Fruit fly (Drosophila melanogaster) whole organism: ENCODE data around the gene wls.
A peak's percentile ranks its signal among the peaks of the same experiment; 100 is the strongest.

Experiments
- CG8478 ChIP-seq: fragments of >200 bp; optimal IDR thresholded peaks from 2 replicates; lab custom pipeline; 2018; ENCODE audit warnings: inconsistent platforms
- Dll ChIP-seq: fragments of >200 bp; optimal IDR thresholded peaks from 2 replicates; lab custom pipeline; 2017
- EcR ChIP-seq, 2 experiments: fragments of >200 bp; optimal IDR thresholded peaks; 2 replicates each; lab custom pipeline; 2017; ENCODE audit warnings: missing biosample characterization in 2 of 2, missing genetic modification characterization in 2 of 2, missing genetic modification reagents in 2 of 2
- pan ChIP-seq: fragments of >200 bp; optimal IDR thresholded peaks from 2 replicates; lab custom pipeline; 2017
- psq ChIP-seq: fragments of >200 bp; optimal IDR thresholded peaks from 2 replicates; lab custom pipeline; 2017
- usp ChIP-seq: fragments of >200 bp; optimal IDR thresholded peaks from 2 replicates; lab custom pipeline; 2017; ENCODE audit warnings: missing biosample characterization, missing genetic modification characterization, mixed read lengths

wls gene

DNA sequence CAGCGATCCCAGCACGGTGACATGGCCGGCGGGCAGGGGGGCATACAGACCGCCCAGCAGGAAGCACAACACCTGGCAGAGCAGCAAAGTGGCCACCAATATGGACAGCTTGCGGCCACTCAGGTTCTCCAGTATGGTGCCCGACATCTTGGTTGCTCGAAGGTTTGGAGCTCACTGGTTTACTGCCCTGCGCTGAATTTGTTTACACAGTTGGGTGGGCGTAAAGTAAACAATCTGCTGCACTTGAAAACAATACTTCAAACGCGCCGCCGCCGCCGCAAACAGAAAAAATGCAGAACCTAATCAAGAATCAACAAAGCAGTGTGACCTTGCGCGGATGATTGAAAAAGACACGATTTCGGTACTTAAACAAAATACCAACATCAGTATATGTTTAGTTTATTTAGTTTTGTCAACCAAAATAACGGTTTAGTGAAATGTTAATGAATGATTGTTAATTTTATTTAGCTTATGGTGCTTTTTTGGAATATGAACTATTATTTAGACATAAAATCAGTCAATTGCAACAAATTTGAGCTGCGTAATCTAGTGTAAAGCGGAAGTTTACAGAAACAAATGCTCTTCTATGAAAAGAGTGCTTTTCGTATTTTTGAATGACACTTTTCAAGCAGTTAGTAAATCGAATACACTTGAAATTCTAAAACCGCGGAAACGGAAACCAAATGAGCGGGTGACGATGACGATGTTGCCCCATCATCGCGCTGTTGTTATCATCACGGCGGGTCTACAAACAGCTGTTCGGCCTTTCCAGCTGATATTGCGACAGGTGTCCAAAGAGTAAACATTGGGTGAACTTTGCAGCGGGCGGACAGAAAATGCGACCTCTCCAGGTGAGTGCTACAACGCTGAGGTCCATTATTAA, at the start of gene wls, which contains the start of gene Adck5:
wls (minus strand) TSS at position 327 of the 883 bp plus-strand sequence.
Adck5 (plus strand) TSS at position 519 of the 883 bp plus-strand sequence.
- TF ChIP-seq usp (no peak), pan (lab: Kevin White, UChicago) (peak; percentile 52)

DNA sequence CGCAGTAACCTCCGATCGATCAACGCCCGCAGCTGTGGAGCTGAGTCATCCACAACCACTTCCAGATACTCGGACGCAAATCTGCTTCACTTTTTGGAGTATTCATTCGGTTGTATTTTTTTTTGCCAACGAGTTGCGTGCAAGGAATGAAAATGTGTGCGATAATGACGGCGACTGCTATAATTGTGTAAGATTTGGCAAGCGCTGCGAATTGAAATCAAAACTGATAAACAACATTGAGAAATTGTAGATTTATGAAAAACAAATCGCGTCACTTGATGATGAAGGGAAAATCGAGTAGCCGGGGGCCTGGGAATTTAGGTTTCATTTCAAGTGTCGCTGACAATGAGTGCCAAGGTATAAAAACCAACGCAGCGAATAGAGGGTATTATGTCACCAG, 49.5 kb upstream of the wls start:
- TF ChIP-seq EcR (GFP tag; optimal IDR thresholded peaks at IDR 0.05; lab: Kevin White, UChicago) (no peak), CG8478 (lab: Kevin White, UChicago) (no peak), usp (no peak), pan (lab: Kevin White, UChicago) (no peak), Dll (lab: Kevin White, UChicago) (no peak), psq (lab: Kevin White, UChicago) (no peak)

DNA sequence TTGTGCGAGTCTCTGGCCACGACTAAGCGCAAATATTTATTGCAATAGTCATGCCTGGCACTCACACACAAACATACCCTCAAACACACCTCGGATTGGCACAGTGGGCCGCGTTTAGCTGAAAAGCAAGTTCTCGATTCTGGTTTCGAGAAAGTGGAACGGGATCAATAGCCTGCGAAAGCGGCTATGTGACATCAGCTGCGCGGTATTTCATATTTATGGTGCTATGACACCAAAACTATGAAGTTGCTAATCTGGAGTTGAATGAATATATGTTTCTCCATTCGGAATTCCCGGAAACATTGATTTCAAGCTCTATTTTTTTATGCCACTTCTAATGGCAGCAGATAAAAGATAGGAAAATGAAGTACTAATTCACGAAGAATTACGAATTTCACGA, 48.5 kb upstream of the wls start:
- TF ChIP-seq Dll (lab: Kevin White, UChicago) (no peak), psq (lab: Kevin White, UChicago) (no peak), usp (no peak), pan (lab: Kevin White, UChicago) (no peak), EcR (GFP tag; optimal IDR thresholded peaks at IDR 0.05; lab: Kevin White, UChicago) (no peak), CG8478 (lab: Kevin White, UChicago) (no peak)

DNA sequence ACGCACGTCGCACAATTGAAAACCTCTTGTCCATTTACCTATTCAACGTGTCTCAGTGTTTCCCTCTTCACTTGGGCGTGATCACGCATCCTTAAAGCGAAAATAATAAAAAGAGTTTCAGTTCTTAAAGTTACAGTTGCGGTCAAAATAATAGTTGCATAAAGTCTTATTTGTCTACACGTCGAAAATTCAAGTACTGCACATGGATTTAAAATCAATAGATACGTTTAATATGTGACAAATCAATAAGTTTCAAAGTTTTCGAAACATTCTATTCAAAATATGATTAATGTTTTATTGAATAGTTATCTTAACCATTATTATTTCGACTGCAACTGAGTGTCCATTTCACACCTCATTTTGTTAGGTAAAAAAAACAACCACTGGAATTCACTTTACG, 46.8 kb upstream of the wls start:
- no peak for TF ChIP-seq CG8478 (lab: Kevin White, UChicago)
- TF ChIP-seq pan (lab: Kevin White, UChicago), result no peak
- no peak for TF ChIP-seq Dll (lab: Kevin White, UChicago)
- no peak for TF ChIP-seq EcR (GFP tag; optimal IDR thresholded peaks at IDR 0.05; lab: Kevin White, UChicago)
- TF ChIP-seq usp, result no peak
- no peak for TF ChIP-seq psq (lab: Kevin White, UChicago)

DNA sequence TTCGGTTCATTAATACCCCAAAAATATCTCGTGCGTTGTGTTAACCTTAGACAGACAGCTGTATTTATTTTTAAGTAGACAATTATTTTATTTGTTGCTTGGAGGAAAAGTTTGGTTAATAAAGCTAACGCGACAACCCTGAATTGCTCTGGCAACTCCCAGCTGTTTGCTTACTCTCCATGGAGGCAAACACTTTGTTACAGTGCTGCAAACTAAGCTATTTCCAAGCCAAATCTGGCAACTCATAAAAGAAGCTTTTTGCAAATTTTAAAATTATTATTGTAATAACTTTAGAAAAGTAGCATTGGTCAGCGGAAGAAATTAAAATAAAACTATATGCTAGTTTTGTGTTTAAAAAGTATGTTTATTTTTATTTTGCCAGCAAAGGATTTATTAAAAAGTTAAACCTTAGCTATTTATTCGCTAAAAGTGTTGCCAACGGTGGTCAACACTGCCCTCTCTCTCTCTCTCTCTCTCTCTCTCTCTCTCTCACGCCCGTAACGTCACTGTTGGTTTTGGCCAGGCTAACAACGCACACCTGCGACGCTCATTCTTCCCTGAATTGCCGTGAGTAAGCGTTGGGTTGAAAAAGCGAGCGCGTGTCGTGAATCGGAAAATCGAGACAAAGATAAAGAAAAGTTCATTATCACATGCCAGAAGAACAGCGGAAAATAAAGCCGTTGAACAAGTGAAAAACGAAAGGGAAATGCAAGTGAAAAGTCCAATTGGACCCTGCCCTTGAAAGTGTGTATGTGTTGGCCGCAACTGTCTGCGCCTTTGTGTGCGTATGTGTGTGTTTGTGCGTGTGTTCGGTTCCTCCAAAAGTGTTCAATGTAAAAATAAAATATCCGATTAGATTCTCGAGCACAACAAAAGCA, 46.1 kb upstream of the wls start:
- TF ChIP-seq CG8478 (lab: Kevin White, UChicago) (no peak), psq (lab: Kevin White, UChicago) (no peak), pan (lab: Kevin White, UChicago) (no peak), usp (no peak), EcR (GFP tag; optimal IDR thresholded peaks at IDR 0.05; lab: Kevin White, UChicago) (no peak)

- TF ChIP-seq psq (lab: Kevin White, UChicago) (no peak), pan (lab: Kevin White, UChicago) (no peak), EcR (GFP tag; optimal IDR thresholded peaks at IDR 0.05; lab: Kevin White, UChicago) (no peak), CG8478 (lab: Kevin White, UChicago) (no peak), usp (no peak), Dll (lab: Kevin White, UChicago) (no peak)
These were observed 45.2 kb upstream of the wls start, which contains the start of gene CG42671 for dm6 chr3L:11214406-11215243. Gene CG42671, plus strand, starts transcription at chr3L:11214505.

DNA sequence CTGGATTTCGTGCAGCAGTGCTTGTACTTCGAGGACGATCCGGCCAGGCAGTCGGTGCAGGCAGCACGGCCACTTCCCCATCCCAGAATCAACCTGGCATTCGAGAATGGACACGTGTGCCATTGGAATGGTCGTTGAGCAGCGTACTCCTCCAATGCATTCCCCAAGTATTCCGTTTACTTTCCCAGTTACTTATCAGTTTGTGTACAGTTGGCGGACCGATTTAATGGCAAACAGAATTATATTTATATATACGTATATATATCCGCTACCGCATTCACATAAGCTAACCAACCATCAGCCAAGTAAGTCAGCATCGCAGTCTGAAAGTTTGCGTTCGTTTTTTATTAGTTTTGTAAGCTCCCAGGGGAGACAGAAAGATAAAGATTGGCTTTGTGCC, 44.2 kb upstream of the wls start:
- no peak for TF ChIP-seq EcR (GFP tag; optimal IDR thresholded peaks at IDR 0.05; lab: Kevin White, UChicago)
- TF ChIP-seq usp, result no peak
- no peak for TF ChIP-seq psq (lab: Kevin White, UChicago)
- TF ChIP-seq Dll (lab: Kevin White, UChicago), result no peak
- no peak for TF ChIP-seq CG8478 (lab: Kevin White, UChicago)
- TF ChIP-seq pan (lab: Kevin White, UChicago), result no peak

dm6 chr3L:11210517-11210916, 41.1 kb upstream of the wls start, which contains the start of the genes Ube3a and CG7600:
Gene Ube3a, minus strand, starts transcription at chr3L:11210583.
Gene CG7600, plus strand, starts transcription at chr3L:11210786.
- TF ChIP-seq psq (lab: Kevin White, UChicago), result no peak
- TF ChIP-seq pan (lab: Kevin White, UChicago), result no peak
- no peak for TF ChIP-seq CG8478 (lab: Kevin White, UChicago)
- TF ChIP-seq usp, result no peak
- no peak for TF ChIP-seq EcR (GFP tag; optimal IDR thresholded peaks at IDR 0.05; lab: Kevin White, UChicago)
- no peak for TF ChIP-seq Dll (lab: Kevin White, UChicago)

dm6 chr3L:11205608-11206336, 36.3 kb upstream of the wls start, which contains the start of gene Plod:
Gene Plod, minus strand, starts transcription at chr3L:11206016.
- no peak for TF ChIP-seq psq (lab: Kevin White, UChicago)
- TF ChIP-seq pan (lab: Kevin White, UChicago), result no peak
- TF ChIP-seq Dll (lab: Kevin White, UChicago), result no peak
- no peak for TF ChIP-seq CG8478 (lab: Kevin White, UChicago)
- no peak for TF ChIP-seq EcR (GFP tag; optimal IDR thresholded peaks at IDR 0.05; lab: Kevin White, UChicago)
- TF ChIP-seq usp, result no peak

DNA sequence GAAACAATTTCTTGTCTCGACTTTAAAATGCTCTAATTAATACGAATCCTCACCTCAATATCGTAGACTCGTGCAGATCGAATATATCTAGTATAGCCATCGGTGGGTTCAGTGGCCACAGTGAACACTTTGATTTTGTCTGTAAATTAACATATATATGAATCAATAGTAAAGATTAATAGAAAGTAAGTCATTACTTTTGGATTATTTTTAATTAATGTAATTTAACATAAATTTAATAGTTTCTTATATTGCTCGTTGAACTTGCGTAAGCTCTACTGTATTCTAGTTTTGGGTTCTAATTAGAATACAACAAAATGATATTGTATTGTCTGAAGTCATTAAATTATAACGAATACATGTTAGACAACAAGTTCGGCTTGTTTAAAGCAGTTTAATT, 35.4 kb upstream of the wls start:
- TF ChIP-seq Dll (lab: Kevin White, UChicago) (no peak), psq (lab: Kevin White, UChicago) (no peak), pan (lab: Kevin White, UChicago) (no peak), CG8478 (lab: Kevin White, UChicago) (no peak), usp (no peak)
